Fruit fly (Drosophila melanogaster) whole organism, embryonic: ENCODE data around the gene cni.
A peak's percentile ranks its signal among the peaks of the same experiment; 100 is the strongest.

ENCODE experiments used
- Antp ChIP-seq: fragments of 200-800 bp; sonication (Bioruptor generic); optimal IDR thresholded peaks from 3 replicates; lab custom pipeline; 2016; ENCODE audit warnings: missing biosample characterization, missing genetic modification characterization
- Awh ChIP-seq: fragments of 200-800 bp; sonication (Bioruptor generic); IDR thresholded peaks from 2 replicates; pipeline ENCODE4, ENCODE4 v1.3.6; 2022; ENCODE audit warnings: missing biosample characterization, missing genetic modification characterization
- B-H2 ChIP-seq: fragments of 200-800 bp; sonication (Bioruptor generic); optimal IDR thresholded peaks from 2 replicates; lab custom pipeline; 2018; ENCODE audit warnings: missing biosample characterization, mild to moderate bottlenecking, missing genetic modification characterization
- Blimp-1 ChIP-seq: fragments of 200-800 bp; sonication (Bioruptor generic); optimal IDR thresholded peaks from 3 replicates; lab custom pipeline; 2018; ENCODE audit warnings: missing biosample characterization, missing genetic modification characterization, mild to moderate bottlenecking, moderate library complexity, missing genetic modification reagents
- CG13624 ChIP-seq: fragments of 200-800 bp; sonication (Bioruptor generic); optimal IDR thresholded peaks from 2 replicates; lab custom pipeline; 2016; ENCODE audit warnings: missing biosample characterization, missing genetic modification characterization
- CG14667 ChIP-seq: fragments of 200-800 bp; sonication (Bioruptor generic); IDR thresholded peaks from 2 replicates; pipeline ENCODE4 v1.3.6; 2022; ENCODE audit warnings: missing biosample characterization, missing genetic modification characterization
- CG15479 ChIP-seq: fragments of 200-800 bp; sonication (Bioruptor generic); optimal IDR thresholded peaks from 3 replicates; lab custom pipeline; 2019; ENCODE audit warnings: missing biosample characterization, mild to moderate bottlenecking, missing genetic modification characterization, moderate library complexity
- CG15696 ChIP-seq: fragments of 200-800 bp; sonication (Bioruptor generic); optimal IDR thresholded peaks from 2 replicates; lab custom pipeline; 2019; ENCODE audit warnings: missing biosample characterization, mild to moderate bottlenecking, missing genetic modification characterization, moderate library complexity
- CG17328 ChIP-seq: fragments of 200-800 bp; sonication (Bioruptor generic); IDR thresholded peaks from 2 replicates; pipeline ENCODE4 v1.3.6; 2022; ENCODE audit warnings: missing biosample characterization, missing genetic modification characterization
- CG17829 ChIP-seq: fragments of 200-800 bp; optimal IDR thresholded peaks from 2 replicates; lab custom pipeline; 2019; ENCODE audit warnings: missing biosample characterization, mild to moderate bottlenecking, missing genetic modification characterization, moderate library complexity
- CG18764 ChIP-seq: fragments of 200-800 bp; sonication (Bioruptor generic); optimal IDR thresholded peaks from 3 replicates; lab custom pipeline; 2016; ENCODE audit warnings: missing biosample characterization, missing genetic modification characterization
- CG2678 ChIP-seq: fragments of 200-800 bp; sonication (Bioruptor generic); optimal IDR thresholded peaks from 3 replicates; lab custom pipeline; 2019; ENCODE audit warnings: missing biosample characterization, mild to moderate bottlenecking, missing genetic modification characterization, moderate library complexity
- CG31441 ChIP-seq: fragments of 200-800 bp; sonication (Bioruptor generic); IDR thresholded peaks from 2 replicates; pipeline ENCODE4 v1.3.6; 2022; ENCODE audit warnings: missing biosample characterization, missing genetic modification characterization
- CG5953 ChIP-seq: fragments of 200-800 bp; sonication (Bioruptor generic); IDR thresholded peaks from 2 replicates; pipeline ENCODE4 v1.3.6; 2022; ENCODE audit warnings: missing biosample characterization, missing genetic modification characterization
- CG7745 ChIP-seq: fragments of 200-800 bp; sonication (Bioruptor generic); optimal IDR thresholded peaks from 2 replicates; lab custom pipeline; 2018; ENCODE audit warnings: missing biosample characterization, mild to moderate bottlenecking, missing genetic modification characterization, moderate library complexity
- CG7928 ChIP-seq: fragments of 200-800 bp; sonication (Bioruptor generic); optimal IDR thresholded peaks from 2 replicates; lab custom pipeline; 2017; ENCODE audit warnings: missing biosample characterization, mild to moderate bottlenecking, missing genetic modification characterization
- CG8765 ChIP-seq: fragments of 200-800 bp; sonication (Bioruptor generic); IDR thresholded peaks from 2 replicates; pipeline ENCODE4 v1.3.6; 2022; ENCODE audit warnings: missing biosample characterization, missing genetic modification characterization
- Dfd ChIP-seq, 2 experiments: fragments of >200 bp; optimal IDR thresholded peaks; 2 replicates each; lab custom pipeline; 2017; ENCODE audit warnings: missing biosample characterization in 2 of 2, missing genetic modification characterization in 2 of 2
- Dll ChIP-seq: fragments of 200-800 bp; sonication (Bioruptor generic); IDR thresholded peaks from 4 replicates; pipeline ENCODE4 v1.3.6; 2022; ENCODE audit warnings: missing biosample characterization, missing genetic modification characterization; ENCODE audit not compliant: partially characterized antibody
- Hand ChIP-seq: fragments of 200-800 bp; sonication (Bioruptor generic); optimal IDR thresholded peaks from 2 replicates; lab custom pipeline; 2017; ENCODE audit warnings: mild to moderate bottlenecking, missing biosample characterization, missing genetic modification reagents, missing genetic modification characterization
- Hsf ChIP-seq: fragments of 200-800 bp; sonication (Bioruptor generic); optimal IDR thresholded peaks from 3 replicates; lab custom pipeline; 2016; ENCODE audit warnings: missing biosample characterization, missing genetic modification characterization
- NC2β ChIP-seq: fragments of 200-800 bp; sonication (Bioruptor generic); optimal IDR thresholded peaks from 2 replicates; lab custom pipeline; 2016; ENCODE audit warnings: missing biosample characterization, missing genetic modification characterization
- Nf-YB ChIP-seq: fragments of 200-800 bp; sonication (Bioruptor generic); optimal IDR thresholded peaks from 3 replicates; lab custom pipeline; 2019; ENCODE audit warnings: missing biosample characterization, mild to moderate bottlenecking, missing genetic modification characterization, moderate library complexity
- Oli ChIP-seq: fragments of 200-800 bp; sonication (Bioruptor generic); optimal IDR thresholded peaks from 2 replicates; lab custom pipeline; 2018; ENCODE audit warnings: missing biosample characterization, mild to moderate bottlenecking, missing genetic modification characterization, moderate library complexity
- Side ChIP-seq: fragments of 200-800 bp; sonication (Bioruptor generic); optimal IDR thresholded peaks from 2 replicates; lab custom pipeline; 2016; ENCODE audit warnings: missing biosample characterization, missing genetic modification characterization
- Usf ChIP-seq: fragments of 200-800 bp; sonication (Bioruptor generic); optimal IDR thresholded peaks from 2 replicates; lab custom pipeline; 2017; ENCODE audit warnings: missing genotype, missing biosample characterization, missing genetic modification characterization
- abd-A ChIP-seq: fragments of 200-800 bp; sonication (Bioruptor generic); optimal IDR thresholded peaks from 3 replicates; lab custom pipeline; 2019; ENCODE audit warnings: missing biosample characterization, mild to moderate bottlenecking, missing genetic modification characterization, moderate library complexity
- ara ChIP-seq: fragments of 200-800 bp; sonication (Bioruptor generic); IDR thresholded peaks from 2 replicates; pipeline ENCODE4 v1.3.6; 2022; ENCODE audit warnings: missing biosample characterization, missing genetic modification characterization
- ase ChIP-seq: fragments of 200-800 bp; sonication (Bioruptor generic); IDR thresholded peaks from 3 replicates; pipeline ENCODE4 v1.3.6; 2022; ENCODE audit warnings: missing biosample characterization, missing genetic modification characterization
- ato ChIP-seq: fragments of 200-800 bp; sonication (Bioruptor generic); IDR thresholded peaks from 2 replicates; pipeline ENCODE4 v1.3.6; 2022; ENCODE audit warnings: missing biosample characterization, missing genetic modification characterization; ENCODE audit not compliant: partially characterized antibody
- chif ChIP-seq, 2 experiments: fragments of 200-800 bp; sonication (Bioruptor generic); optimal IDR thresholded peaks; 3 replicates each; lab custom pipeline; 2016; ENCODE audit warnings: missing biosample characterization in 2 of 2, missing genetic modification characterization in 2 of 2
- croc ChIP-seq: fragments of 200-800 bp; sonication (Bioruptor generic); conservative IDR thresholded peaks from 3 replicates; pipeline ENCODE4 v1.3.6; 2022; ENCODE audit warnings: missing biosample characterization, missing genetic modification characterization
- crol ChIP-seq: fragments of 200-800 bp; sonication (Bioruptor generic); IDR thresholded peaks from 2 replicates; pipeline ENCODE4 v1.3.6; 2022; ENCODE audit warnings: missing biosample characterization, missing genetic modification characterization
- dm ChIP-seq: fragments of 200-800 bp; sonication (Bioruptor generic); optimal IDR thresholded peaks from 3 replicates; lab custom pipeline; 2016; ENCODE audit warnings: missing biosample characterization, missing genetic modification characterization
- gem ChIP-seq: fragments of 200-800 bp; sonication (Bioruptor generic); optimal IDR thresholded peaks from 2 replicates; lab custom pipeline; 2019; ENCODE audit warnings: missing biosample characterization, mild to moderate bottlenecking, missing genetic modification characterization, moderate library complexity
- gro ChIP-seq: fragments of 200-800 bp; sonication (Bioruptor generic); optimal IDR thresholded peaks from 2 replicates; lab custom pipeline; 2016; ENCODE audit warnings: missing biosample characterization, missing genetic modification characterization
- hbn ChIP-seq: fragments of 200-800 bp; sonication (Bioruptor generic); IDR thresholded peaks from 2 replicates; pipeline ENCODE4 v1.3.6; 2022; ENCODE audit warnings: missing biosample characterization, missing genetic modification characterization; ENCODE audit not compliant: partially characterized antibody
- kay ChIP-seq: fragments of 200-800 bp; sonication (Bioruptor generic); optimal IDR thresholded peaks from 2 replicates; lab custom pipeline; 2016; ENCODE audit warnings: missing biosample characterization, missing genetic modification characterization
- lilli ChIP-seq: fragments of 200-800 bp; sonication (Bioruptor generic); optimal IDR thresholded peaks from 3 replicates; lab custom pipeline; 2016; ENCODE audit warnings: missing biosample characterization, missing genetic modification characterization
- maf-S ChIP-seq: fragments of 200-800 bp; sonication (Bioruptor generic); optimal IDR thresholded peaks from 2 replicates; lab custom pipeline; 2016; ENCODE audit warnings: missing biosample characterization, missing genetic modification characterization
- odd ChIP-seq: fragments of 200-800 bp; sonication (Bioruptor generic); optimal IDR thresholded peaks from 2 replicates; lab custom pipeline; 2017; ENCODE audit warnings: missing biosample characterization, mild to moderate bottlenecking, missing genetic modification characterization
- phol ChIP-seq: fragments of 200-800 bp; sonication (Bioruptor generic); optimal IDR thresholded peaks from 3 replicates; lab custom pipeline; 2018; ENCODE audit warnings: missing biosample characterization, mild to moderate bottlenecking, missing genetic modification characterization, moderate library complexity
- sens-2 ChIP-seq: fragments of 200-800 bp; sonication (Bioruptor generic); IDR thresholded peaks from 2 replicates; pipeline ENCODE4 v1.3.6; 2022; ENCODE audit warnings: missing biosample characterization, missing genetic modification characterization
- sna ChIP-seq: fragments of 200-800 bp; sonication (Bioruptor generic); IDR thresholded peaks from 2 replicates; pipeline ENCODE4 v1.3.6; 2022; ENCODE audit warnings: missing biosample characterization, missing genetic modification characterization; ENCODE audit not compliant: partially characterized antibody
- sob ChIP-seq: fragments of 200-800 bp; sonication (Bioruptor generic); IDR thresholded peaks from 2 replicates; pipeline ENCODE4 v1.3.6; 2022; ENCODE audit warnings: missing biosample characterization, missing genetic modification characterization
- tll ChIP-seq, 2 experiments: fragments of 200-800 bp in 1 of 2; fragments of >200 bp in 1 of 2; sonication (Bioruptor generic) in 1 of 2; optimal IDR thresholded peaks; 2 replicates each; lab custom pipeline; 2017 to 2019; ENCODE audit warnings: missing biosample characterization in 2 of 2, missing genetic modification characterization in 2 of 2, mild to moderate bottlenecking in 1 of 2, moderate library complexity in 1 of 2
- tna ChIP-seq: fragments of 200-800 bp; sonication (Bioruptor generic); IDR thresholded peaks from 2 replicates; pipeline ENCODE4 v1.3.6; 2022; ENCODE audit warnings: missing biosample characterization, missing genetic modification characterization; ENCODE audit not compliant: partially characterized antibody
- tx ChIP-seq: fragments of 200-800 bp; sonication (Bioruptor generic); optimal IDR thresholded peaks from 2 replicates; lab custom pipeline; 2016; ENCODE audit warnings: missing biosample characterization, missing genetic modification characterization
- zen2 ChIP-seq: fragments of 200-800 bp; sonication (Bioruptor generic); IDR thresholded peaks from 3 replicates; pipeline ENCODE4 v1.3.6; 2022; ENCODE audit warnings: missing biosample characterization, missing genetic modification characterization; ENCODE audit not compliant: partially characterized antibody

Gene cni

DNA sequence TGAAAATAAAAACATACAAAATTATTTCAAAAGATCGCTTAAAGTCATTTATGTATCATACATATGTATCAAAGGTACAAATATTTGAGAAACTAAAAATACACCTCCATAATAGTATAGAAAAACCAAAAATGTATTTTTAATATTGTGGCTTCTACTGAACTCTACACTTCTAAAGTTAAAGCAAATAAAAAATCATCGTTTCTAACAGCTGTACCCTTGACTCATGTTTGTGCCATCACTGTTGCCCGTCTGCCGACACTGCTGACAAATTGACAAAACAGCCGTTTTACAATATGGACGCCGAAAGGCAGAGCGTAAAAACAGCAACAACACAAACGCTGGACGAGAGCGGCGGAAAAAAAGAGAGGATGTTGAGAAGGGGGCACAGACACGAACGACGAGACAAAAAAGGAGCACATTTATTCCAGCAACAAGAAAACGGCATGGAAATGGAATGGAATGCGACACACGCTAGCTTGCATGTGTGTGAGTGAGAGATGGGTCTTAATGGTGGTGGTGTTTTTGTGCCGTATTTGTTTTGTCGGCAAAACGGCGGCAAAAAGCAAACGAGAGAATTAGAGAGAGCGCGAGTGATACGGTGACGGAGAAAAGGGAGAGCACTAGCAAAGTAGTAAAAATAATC lies 24.0 kb downstream of the cni start (continued):
- TF ChIP-seq CG31441 = no peak
- peak; percentile 73 for TF ChIP-seq CG13624 (GFP tag; lab: Kevin White, UChicago)
- no peak for TF ChIP-seq CG5953 (GFP tag; lab: Robert Waterston, UW)
- TF ChIP-seq CG17328 (GFP tag; lab: Robert Waterston, UW) = no peak
- TF ChIP-seq sens-2 (GFP tag; lab: Robert Waterston, UW) = no peak
- TF ChIP-seq sna = no peak
- peak; percentile 35 for TF ChIP-seq Usf (GFP tag; lab: Kevin White, UChicago)
- peak; percentile 43 to 74 for TF ChIP-seq chif (GFP tag; optimal IDR thresholded peaks at IDR 0.05; lab: Kevin White, UChicago)
- peak; percentile 72 for TF ChIP-seq Side
- peak; percentile 76 for TF ChIP-seq CG15696
- TF ChIP-seq Oli (tag; lab: Kevin White, UChicago) = peak; percentile 89
- no peak for TF ChIP-seq hbn (GFP tag; lab: Robert Waterston, UW)
- peak; percentile 67 for TF ChIP-seq Antp (GFP tag; lab: Kevin White, UChicago)
- peak; percentile 64 for TF ChIP-seq B-H2 (GFP tag; lab: Kevin White, UChicago)
- peak; percentile 78 for TF ChIP-seq Hsf (GFP tag; lab: Kevin White, UChicago)
- peak; percentile 69 for TF ChIP-seq dm (GFP tag; lab: Kevin White, UChicago)
- TF ChIP-seq gem = peak; percentile 92
- TF ChIP-seq tx (GFP tag; lab: Kevin White, UChicago) = peak; percentile 82
- no peak for TF ChIP-seq ase (GFP tag; lab: Robert Waterston, UW)
- TF ChIP-seq maf-S = peak; percentile 71
- no peak for TF ChIP-seq kay (GFP tag; lab: Kevin White, UChicago)
- no peak for TF ChIP-seq Awh (GFP tag; lab: Robert Waterston, UW)
- TF ChIP-seq tll (GFP tag; optimal IDR thresholded peaks at IDR 0.05; lab: Kevin White, UChicago) = peak in 1 of 2 experiments; percentile 60
- peak; percentile 86 for TF ChIP-seq CG17829 (tag; lab: Kevin White, UChicago)
- peak; percentile 91 for TF ChIP-seq CG2678
- no peak for TF ChIP-seq CG14667
- peak; percentile 66 for TF ChIP-seq croc (GFP tag; lab: Robert Waterston, UW)
- peak; percentile 40 for TF ChIP-seq NC2β
- peak; percentile 86 for TF ChIP-seq lilli
- TF ChIP-seq CG8765 (GFP tag; lab: Robert Waterston, UW) = no peak
- TF ChIP-seq Hand (GFP tag; lab: Kevin White, UChicago) = peak; percentile 63
- peak; percentile 79 for TF ChIP-seq Blimp-1
- TF ChIP-seq ato (GFP tag; lab: Robert Waterston, UW) = no peak
- peak; percentile 53 for TF ChIP-seq CG7928 (GFP tag; lab: Kevin White, UChicago)
- peak; percentile 74 for TF ChIP-seq odd (GFP tag; lab: Kevin White, UChicago)
- peak; percentile 15 for TF ChIP-seq CG7745 (tag; lab: Kevin White, UChicago)
- peak; percentile 75 for TF ChIP-seq CG18764 (GFP tag; lab: Kevin White, UChicago)
- TF ChIP-seq tna = no peak
- TF ChIP-seq crol (GFP tag; lab: Robert Waterston, UW) = no peak
- no peak for TF ChIP-seq Dll (GFP tag; lab: Robert Waterston, UW)
- no peak for TF ChIP-seq Dfd (GFP tag; optimal IDR thresholded peaks at IDR 0.05; lab: Kevin White, UChicago)
- TF ChIP-seq ara = no peak
- TF ChIP-seq gro (GFP tag; lab: Kevin White, UChicago) = peak; percentile 69
- TF ChIP-seq zen2 (GFP tag; lab: Robert Waterston, UW) = no peak
- TF ChIP-seq Nf-YB (GFP tag; lab: Kevin White, UChicago) = peak; percentile 66
- TF ChIP-seq CG15479 = peak; percentile 90
- peak; percentile 93 for TF ChIP-seq phol
- TF ChIP-seq sob (GFP tag; lab: Robert Waterston, UW) = no peak
- TF ChIP-seq abd-A (tag; lab: Kevin White, UChicago) = peak; percentile 84
